Fruit fly (Drosophila melanogaster) whole organism, embryonic: Measurements from ENCODE around the gene Eip63F-1.

ENCODE experiments used
- ATbp ChIP-seq: fragments of 200-800 bp; sonication (Bioruptor generic); optimal IDR thresholded peaks from 2 replicates; lab custom pipeline; 2017; ENCODE audit warnings: missing biosample characterization, mild to moderate bottlenecking, missing genetic modification characterization, missing genetic modification reagents
- Abd-B ChIP-seq: fragments of 200-800 bp; sonication (Bioruptor generic); optimal IDR thresholded peaks from 2 replicates; lab custom pipeline; 2018; ENCODE audit warnings: missing biosample characterization, mild to moderate bottlenecking, missing genetic modification characterization, moderate library complexity
- CG10366 ChIP-seq: fragments of 200-800 bp; sonication (Bioruptor generic); IDR thresholded peaks from 2 replicates; pipeline ENCODE4 v1.3.6; 2022; ENCODE audit warnings: missing biosample characterization, missing genetic modification characterization
- CG15514 ChIP-seq: fragments of 200-800 bp; sonication (Bioruptor generic); optimal IDR thresholded peaks from 3 replicates; lab custom pipeline; 2017; ENCODE audit warnings: missing biosample characterization, missing genetic modification characterization, mild to moderate bottlenecking, moderate library complexity, missing genetic modification reagents
- CG17612 ChIP-seq: fragments of 200-800 bp; sonication (Bioruptor generic); IDR thresholded peaks from 2 replicates; pipeline ENCODE4 v1.3.6; 2022; ENCODE audit warnings: missing biosample characterization, missing genetic modification characterization
- CG4424 ChIP-seq: fragments of 200-800 bp; sonication (Bioruptor generic); optimal IDR thresholded peaks from 3 replicates; lab custom pipeline; 2016; ENCODE audit warnings: missing biosample characterization, missing genetic modification characterization
- CG4617 ChIP-seq: fragments of 200-800 bp; sonication (Bioruptor generic); optimal IDR thresholded peaks from 3 replicates; lab custom pipeline; 2016; ENCODE audit warnings: missing biosample characterization, missing genetic modification characterization, borderline replicate concordance
- D ChIP-seq, 2 experiments: fragments of 200-800 bp in 1 of 2; fragments of >200 bp in 1 of 2; sonication (Bioruptor generic) in 1 of 2; optimal IDR thresholded peaks; 2 replicates in 1 of 2; 3 replicates in 1 of 2; lab custom pipeline; 2017; ENCODE audit warnings: mild to moderate bottlenecking in 1 of 2, missing biosample characterization in 1 of 2, missing genetic modification characterization in 1 of 2, missing genetic modification reagents in 1 of 2
- Doc3 ChIP-seq: fragments of 200-800 bp; sonication (Bioruptor generic); IDR thresholded peaks from 3 replicates; pipeline ENCODE4 v1.3.6; 2022; ENCODE audit warnings: missing biosample characterization, missing genetic modification characterization; ENCODE audit not compliant: partially characterized antibody
- Dp ChIP-seq: fragments of 200-800 bp; sonication (Bioruptor generic); optimal IDR thresholded peaks from 2 replicates; lab custom pipeline; 2018; ENCODE audit warnings: missing biosample characterization, mild to moderate bottlenecking, missing genetic modification characterization, moderate library complexity
- Fer1 ChIP-seq: fragments of 200-800 bp; sonication (Bioruptor generic); optimal IDR thresholded peaks from 2 replicates; lab custom pipeline; 2017; ENCODE audit warnings: missing biosample characterization, mild to moderate bottlenecking, missing genetic modification characterization
- Hand ChIP-seq: fragments of 200-800 bp; sonication (Bioruptor generic); optimal IDR thresholded peaks from 2 replicates; lab custom pipeline; 2017; ENCODE audit warnings: mild to moderate bottlenecking, missing biosample characterization, missing genetic modification reagents, missing genetic modification characterization
- Hr3 ChIP-seq: fragments of 200-800 bp; sonication (Bioruptor generic); optimal IDR thresholded peaks from 3 replicates; lab custom pipeline; 2016; ENCODE audit warnings: missing biosample characterization, missing genetic modification characterization
- Lpt ChIP-seq: fragments of >200 bp; optimal IDR thresholded peaks from 2 replicates; lab custom pipeline; 2018; ENCODE audit warnings: missing biosample characterization, missing genetic modification characterization
- Rx ChIP-seq: fragments of 200-800 bp; sonication (Bioruptor generic); IDR thresholded peaks from 2 replicates; pipeline ENCODE4 v1.3.6; 2022; ENCODE audit warnings: missing biosample characterization, missing genetic modification characterization
- Sry-β ChIP-seq: fragments of 200-800 bp; sonication (Bioruptor generic); optimal IDR thresholded peaks from 2 replicates; lab custom pipeline; 2018; ENCODE audit warnings: missing biosample characterization, mild to moderate bottlenecking, missing genetic modification characterization, moderate library complexity
- ara ChIP-seq: fragments of 200-800 bp; sonication (Bioruptor generic); IDR thresholded peaks from 2 replicates; pipeline ENCODE4 v1.3.6; 2022; ENCODE audit warnings: missing biosample characterization, missing genetic modification characterization
- bab2 ChIP-seq: fragments of 200-800 bp; sonication (Bioruptor generic); optimal IDR thresholded peaks from 2 replicates; lab custom pipeline; 2016; ENCODE audit warnings: missing biosample characterization, missing genetic modification characterization
- br ChIP-seq: fragments of >200 bp; optimal IDR thresholded peaks from 2 replicates; lab custom pipeline; 2017
- caup ChIP-seq: fragments of 200-800 bp; sonication (Bioruptor generic); optimal IDR thresholded peaks from 3 replicates; lab custom pipeline; 2017; ENCODE audit warnings: missing biosample characterization, mild to moderate bottlenecking, missing genetic modification characterization, moderate library complexity; ENCODE audit not compliant: severe bottlenecking
- chm ChIP-seq: fragments of 200-800 bp; sonication (Bioruptor generic); IDR thresholded peaks from 2 replicates; pipeline ENCODE4 v1.3.6; 2022; ENCODE audit warnings: missing biosample characterization, missing genetic modification characterization
- croc ChIP-seq: fragments of 200-800 bp; sonication (Bioruptor generic); conservative IDR thresholded peaks from 3 replicates; pipeline ENCODE4 v1.3.6; 2022; ENCODE audit warnings: missing biosample characterization, missing genetic modification characterization
- esg ChIP-seq: fragments of 200-800 bp; sonication (Bioruptor generic); conservative IDR thresholded peaks from 2 replicates; pipeline ENCODE4 v1.3.6; 2022; ENCODE audit warnings: missing biosample characterization, missing genetic modification characterization
- eyg ChIP-seq: fragments of 200-800 bp; sonication (Bioruptor generic); optimal IDR thresholded peaks from 3 replicates; lab custom pipeline; 2016; ENCODE audit warnings: missing biosample characterization, missing genetic modification characterization
- fd96Cb ChIP-seq: fragments of 200-800 bp; sonication (Bioruptor generic); optimal IDR thresholded peaks from 2 replicates; lab custom pipeline; 2018; ENCODE audit warnings: missing biosample characterization, mild to moderate bottlenecking, missing genetic modification characterization, moderate library complexity
- insv ChIP-seq, 2 experiments: fragments of 200-800 bp; sonication (Bioruptor generic); optimal IDR thresholded peaks; 3 replicates each; lab custom pipeline; 2016 to 2018; ENCODE audit warnings: missing biosample characterization in 2 of 2, missing genetic modification characterization in 2 of 2
- pfk ChIP-seq: fragments of 200-800 bp; sonication (Bioruptor generic); optimal IDR thresholded peaks from 2 replicates; lab custom pipeline; 2018; ENCODE audit warnings: missing biosample characterization, mild to moderate bottlenecking, missing genetic modification characterization, moderate library complexity
- prd ChIP-seq, 3 experiments: fragments of >200 bp in 2 of 3; fragments of 200-800 bp in 1 of 3; sonication (Bioruptor generic) in 1 of 3; optimal IDR thresholded peaks in 2 of 3; IDR thresholded peaks in 1 of 3; 2 replicates in 2 of 3; 3 replicates in 1 of 3; pipeline versions ENCODE4 v1.3.6 to Lab custom; 2017 to 2022; ENCODE audit warnings: missing biosample characterization in 1 of 3, missing genetic modification characterization in 1 of 3
- ro ChIP-seq: fragments of 200-800 bp; sonication (Bioruptor generic); IDR thresholded peaks from 2 replicates; pipeline ENCODE4 v1.3.6; 2022; ENCODE audit warnings: missing biosample characterization, missing genetic modification characterization
- row ChIP-seq: fragments of 200-800 bp; sonication (Bioruptor generic); IDR thresholded peaks from 3 replicates; pipeline ENCODE4 v1.3.6; 2022; ENCODE audit warnings: missing biosample characterization, missing genetic modification characterization
- schlank ChIP-seq: fragments of 200-800 bp; sonication (Bioruptor generic); optimal IDR thresholded peaks from 2 replicates; lab custom pipeline; 2018; ENCODE audit warnings: missing biosample characterization, mild to moderate bottlenecking, missing genetic modification characterization
- shn ChIP-seq: fragments of 200-800 bp; sonication (Bioruptor generic); optimal IDR thresholded peaks from 3 replicates; lab custom pipeline; 2016; ENCODE audit warnings: missing biosample characterization, missing genetic modification characterization
- stc ChIP-seq: fragments of 200-800 bp; sonication (Bioruptor generic); IDR thresholded peaks from 2 replicates; pipeline ENCODE4 v1.3.6; 2022; ENCODE audit warnings: missing biosample characterization, missing genetic modification characterization
- vfl ChIP-seq: fragments of 200-800 bp; sonication (Bioruptor generic); optimal IDR thresholded peaks from 2 replicates; lab custom pipeline; 2016; ENCODE audit warnings: missing biosample characterization, missing genetic modification characterization

Gene Eip63F-1

DNA sequence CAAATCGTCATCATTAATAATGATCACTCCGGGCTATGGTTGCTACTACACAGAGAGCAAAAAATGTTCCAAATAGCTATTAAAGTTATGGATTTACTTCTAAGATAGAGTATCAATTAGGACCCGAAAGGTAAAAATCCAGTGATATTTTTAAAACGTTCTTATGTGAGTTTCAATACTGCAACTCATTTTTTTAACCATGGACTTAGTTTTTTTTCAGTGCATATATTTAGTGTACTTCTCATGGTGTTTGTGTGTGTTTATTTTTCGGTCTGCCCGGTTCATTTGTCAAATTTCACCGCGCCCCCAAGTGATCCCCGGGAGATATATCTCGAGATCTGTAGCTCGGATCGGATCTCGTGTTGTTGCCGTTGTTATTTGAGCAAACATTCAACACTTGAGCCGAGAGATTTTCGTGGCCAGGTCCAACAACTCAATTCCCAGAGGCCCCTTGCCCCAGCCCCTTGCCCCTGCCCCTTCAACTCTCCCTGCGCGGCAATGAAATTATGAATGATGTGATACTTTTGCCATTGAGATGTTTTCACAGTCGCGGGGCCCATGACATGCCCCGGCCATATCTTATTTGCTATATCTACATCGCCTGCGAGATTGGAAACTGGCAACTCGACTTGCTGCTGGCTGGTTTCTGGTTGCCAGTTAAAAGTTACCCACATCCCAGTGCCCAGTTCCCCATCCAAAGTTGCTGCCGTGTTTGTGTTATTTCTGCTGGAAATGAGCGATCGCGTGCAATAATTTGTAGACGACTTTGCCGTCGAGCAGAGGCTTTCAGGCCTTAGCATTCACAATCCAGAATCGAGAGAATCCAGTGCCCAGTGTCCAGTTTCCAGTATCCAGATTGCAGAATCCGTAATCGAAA is 72.7 kb downstream of the Eip63F-1 start (continued):
- TF ChIP-seq prd (optimal IDR thresholded peaks at IDR 0.05; lab: Kevin White, UChicago) (no peak), prd (GFP tag; IDR thresholded peaks at IDR 0.05; lab: Robert Waterston, UW) (peak; percentile 74; the same call in 2 of the 3 replicates), br (no peak), Fer1 (no peak), ro (no peak), vfl (GFP tag; lab: Kevin White, UChicago) (no peak), eyg (GFP tag; lab: Kevin White, UChicago) (no peak), fd96Cb (tag; lab: Kevin White, UChicago) (peak; percentile 81), caup (GFP tag; lab: Kevin White, UChicago) (peak; percentile 15), croc (GFP tag; lab: Robert Waterston, UW) (peak; percentile 69), D (optimal IDR thresholded peaks at IDR 0.05; lab: Kevin White, UChicago) (no peak), D (GFP tag; optimal IDR thresholded peaks at IDR 0.05; lab: Kevin White, UChicago) (peak; percentile 81), schlank (tag; lab: Kevin White, UChicago) (no peak), CG15514 (GFP tag; lab: Kevin White, UChicago) (no peak), ATbp (GFP tag; lab: Kevin White, UChicago) (peak; percentile 3), Doc3 (GFP tag; lab: Robert Waterston, UW) (no peak), row (GFP tag; lab: Robert Waterston, UW) (peak; percentile 74), esg (peak; percentile 55), bab2 (GFP tag; lab: Kevin White, UChicago) (peak; percentile 74), chm (peak; percentile 71; the same call in 1 of the 2 replicates), ara (GFP tag; lab: Robert Waterston, UW) (peak; percentile 67), Abd-B (GFP tag; lab: Kevin White, UChicago) (peak; percentile 26), pfk (GFP tag; lab: Kevin White, UChicago) (no peak), Hand (GFP tag; lab: Kevin White, UChicago) (no peak), shn (GFP tag; lab: Kevin White, UChicago) (peak; percentile 60), stc (GFP tag; lab: Robert Waterston, UW) (0 out of 2 replicates have a peak, but pooled peaks have one; percentile 24), Sry-β (GFP tag; lab: Kevin White, UChicago) (no peak), insv (GFP tag; optimal IDR thresholded peaks at IDR 0.05; lab: Kevin White, UChicago) (no peak), CG10366 (GFP tag; lab: Robert Waterston, UW) (peak; percentile 43; the same call in 1 of the 2 replicates), Lpt (GFP tag; lab: Kevin White, UChicago) (no peak), CG4617 (peak; percentile 8), Rx (GFP tag; lab: Robert Waterston, UW) (no peak), Hr3 (GFP tag; lab: Kevin White, UChicago) (peak; percentile 67), Dp (GFP tag; lab: Kevin White, UChicago) (no peak), CG17612 (GFP tag; lab: Robert Waterston, UW) (no peak), CG4424 (peak; percentile 47)
